Worm (Caenorhabditis elegans): ENCODE data around the gene F42F12.14.
A peak's percentile ranks its signal among the peaks of the same experiment; 100 is the strongest.

Gene F42F12.14

DNA sequence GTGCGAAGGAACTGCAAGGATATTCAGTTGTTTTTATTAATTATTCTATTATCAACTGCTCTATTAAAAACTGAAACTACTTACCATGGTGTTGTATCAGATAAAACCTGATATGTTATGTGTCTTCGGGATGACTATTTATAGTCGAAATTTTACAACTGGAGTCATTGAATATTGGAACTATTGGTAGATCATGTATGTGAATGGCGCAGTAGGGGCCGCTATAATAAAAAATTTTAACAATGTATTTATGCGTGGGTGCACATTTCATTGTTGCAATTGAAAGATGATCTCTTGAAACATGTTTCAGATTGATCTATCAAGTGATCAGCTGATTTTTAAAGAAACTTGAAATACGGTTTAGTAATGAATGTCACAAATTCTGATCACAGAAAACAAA is 10.5 kb downstream of the F42F12.14 start, which contains the start of gene nspc-14:
Gene nspc-14 (minus strand): TSS at position 101 of the 400 bp plus-strand sequence.
- TF ChIP-seq ama-1 (optimal IDR thresholded peaks at IDR 0.05) (no peak), nhr-10 (tag; optimal IDR thresholded peaks at IDR 0.05) (no peak), peb-1 (tag; optimal IDR thresholded peaks at IDR 0.05) (no peak), zag-1 (tag; optimal IDR thresholded peaks at IDR 0.05) (no peak), lin-39 (tag; optimal IDR thresholded peaks at IDR 0.05) (no peak), C34F6.9 (tag; optimal IDR thresholded peaks at IDR 0.05) (no peak), nhr-77 (tag; optimal IDR thresholded peaks at IDR 0.05) (no peak), nhr-11 (tag; optimal IDR thresholded peaks at IDR 0.05) (no peak), sem-4 (tag; optimal IDR thresholded peaks at IDR 0.05) (no peak), nhr-6 (tag; optimal IDR thresholded peaks at IDR 0.05) (no peak)

DNA sequence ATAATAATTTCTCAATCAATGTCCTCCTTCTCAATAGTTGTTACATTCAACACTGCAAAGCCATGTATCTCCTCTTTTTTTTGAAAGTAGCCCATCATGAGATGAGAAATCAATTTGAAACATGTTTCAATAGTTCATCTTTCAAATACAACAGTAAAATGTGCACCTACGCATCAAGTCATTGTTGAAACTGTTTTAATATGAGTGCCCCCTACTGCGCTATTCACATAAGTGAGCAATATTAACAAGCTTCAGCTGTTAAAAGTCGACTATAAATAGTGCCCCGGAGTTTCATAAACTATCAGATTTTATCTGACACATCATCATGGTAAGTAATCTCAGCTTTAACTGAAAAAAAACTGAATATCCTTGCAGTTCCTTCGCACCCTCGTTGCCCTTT is 12.0 kb downstream of the F42F12.14 start, which contains the start of the genes nspc-15 and F19H6.6:
Gene nspc-15 (plus strand): TSS at position 301 of the 400 bp plus-strand sequence.
Gene F19H6.6 (plus strand): TSS at position 384 of the 400 bp plus-strand sequence.
- TF ChIP-seq ztf-11 (tag; optimal IDR thresholded peaks at IDR 0.05): no peak
- no peak for TF ChIP-seq sma-3 (GFP tag; optimal IDR thresholded peaks at IDR 0.05)
- no peak for TF ChIP-seq mab-5 (tag; optimal IDR thresholded peaks at IDR 0.05)
- TF ChIP-seq dmd-4 (tag; optimal IDR thresholded peaks at IDR 0.05): no peak
- TF ChIP-seq nhr-237 (tag; optimal IDR thresholded peaks at IDR 0.05): no peak
- no peak for TF ChIP-seq unc-39 (tag; optimal IDR thresholded peaks at IDR 0.05)
- no peak for TF ChIP-seq unc-62 (GFP tag; optimal IDR thresholded peaks at IDR 0.05)
- TF ChIP-seq nhr-25 (tag; optimal IDR thresholded peaks at IDR 0.05): no peak
- TF ChIP-seq sma-9 (GFP tag; optimal IDR thresholded peaks at IDR 0.05): no peak
- TF ChIP-seq sma-9 (tag; optimal IDR thresholded peaks at IDR 0.05): no peak
- TF ChIP-seq lin-39 (tag; optimal IDR thresholded peaks at IDR 0.05): no peak

DNA sequence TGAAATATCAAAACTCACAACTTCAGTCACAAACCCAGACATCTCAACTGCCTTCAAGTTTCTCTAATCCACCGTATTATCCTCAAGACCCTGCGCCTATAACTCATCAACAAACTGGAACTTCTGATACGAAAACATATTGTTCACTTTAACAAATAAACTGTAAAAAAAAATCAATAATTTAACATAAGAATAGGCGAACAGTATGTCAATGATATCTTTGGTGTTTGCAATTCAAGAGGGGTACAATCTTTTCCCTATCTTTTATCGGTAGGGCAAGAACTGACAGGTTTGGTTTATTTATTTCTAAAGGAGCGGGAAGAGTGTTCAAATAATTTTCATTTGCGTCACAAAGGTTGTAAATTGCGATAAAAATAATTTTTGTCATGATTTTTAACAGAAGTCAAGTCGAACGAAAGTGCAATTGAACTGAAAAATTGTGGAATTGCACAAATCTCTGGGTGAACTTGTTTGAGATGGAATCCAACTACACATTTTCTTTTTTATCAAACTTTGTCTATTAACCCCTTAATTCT is 14.6 kb downstream of the F42F12.14 start:
- TF ChIP-seq aly-2 (tag; optimal IDR thresholded peaks at IDR 0.05) (peak; percentile 90), nhr-237 (tag; optimal IDR thresholded peaks at IDR 0.05) (peak; percentile 96), nhr-23 (tag; optimal IDR thresholded peaks at IDR 0.05) (no peak), R02D3.7 (tag; optimal IDR thresholded peaks at IDR 0.05) (peak; percentile 75), skn-1 (tag; optimal IDR thresholded peaks at IDR 0.05) (peak; percentile 99), nhr-12 (tag; optimal IDR thresholded peaks at IDR 0.05) (peak; percentile 40), ceh-82 (tag; optimal IDR thresholded peaks at IDR 0.05) (peak; percentile 89), sma-9 (GFP tag; optimal IDR thresholded peaks at IDR 0.05) (peak; percentile 98), sma-9 (tag; optimal IDR thresholded peaks at IDR 0.05) (no peak), blmp-1 (tag; optimal IDR thresholded peaks at IDR 0.05; ENCODE audit: insufficient read depth) (peak; percentile 91), nhr-21 (tag; optimal IDR thresholded peaks at IDR 0.05) (peak; percentile 99), mbf-1 (tag; optimal IDR thresholded peaks at IDR 0.05) (peak; percentile 76), egl-27 (tag; optimal IDR thresholded peaks at IDR 0.05) (peak; percentile 98), fos-1 (tag; optimal IDR thresholded peaks at IDR 0.05) (peak; percentile 99), elt-1 (tag; optimal IDR thresholded peaks at IDR 0.05) (no peak), ceh-16 (tag; optimal IDR thresholded peaks at IDR 0.05) (peak; percentile 54), ztf-1 (GFP tag; conservative IDR thresholded peaks at IDR 0.05) (peak; percentile 86; the same call in 1 of the 2 replicates), ama-1 (optimal IDR thresholded peaks at IDR 0.05) (no peak), zag-1 (tag; optimal IDR thresholded peaks at IDR 0.05) (peak; percentile 92), ZK546.5 (tag; optimal IDR thresholded peaks at IDR 0.05) (peak; percentile 63), lin-39 (tag; optimal IDR thresholded peaks at IDR 0.05) (peak; percentile 84), dmd-4 (tag; optimal IDR thresholded peaks at IDR 0.05) (peak; percentile 83), unc-62 (GFP tag; optimal IDR thresholded peaks at IDR 0.05) (peak; percentile 87), sem-4 (tag; optimal IDR thresholded peaks at IDR 0.05) (peak; percentile 98), ztf-4 (tag; optimal IDR thresholded peaks at IDR 0.05) (peak; percentile 97), nhr-25 (tag; optimal IDR thresholded peaks at IDR 0.05) (peak; percentile 98), nhr-6 (tag; optimal IDR thresholded peaks at IDR 0.05) (peak; percentile 99), unc-39 (tag; optimal IDR thresholded peaks at IDR 0.05) (no peak), snpc-4 (tag; optimal IDR thresholded peaks at IDR 0.05) (peak; percentile 87), ztf-11 (tag; optimal IDR thresholded peaks at IDR 0.05) (peak; percentile 73), lsy-2 (tag; optimal IDR thresholded peaks at IDR 0.05) (peak; percentile 94 to 97), alr-1 (tag; optimal IDR thresholded peaks at IDR 0.05) (no peak), elt-3 (tag; optimal IDR thresholded peaks at IDR 0.05) (no peak), nhr-77 (tag; optimal IDR thresholded peaks at IDR 0.05) (peak; percentile 99), Y55F3AM.14 (GFP tag; optimal IDR thresholded peaks at IDR 0.05) (peak; percentile 78), F13H6.1 (tag; optimal IDR thresholded peaks at IDR 0.05) (peak; percentile 97), gmeb-1 (tag; optimal IDR thresholded peaks at IDR 0.05) (peak; percentile 95), peb-1 (tag; optimal IDR thresholded peaks at IDR 0.05) (no peak), nhr-11 (tag; optimal IDR thresholded peaks at IDR 0.05) (peak; percentile 81), nhr-10 (tag; optimal IDR thresholded peaks at IDR 0.05) (peak; percentile 97), unc-55 (GFP tag; optimal IDR thresholded peaks at IDR 0.05) (peak; percentile 99), mdl-1 (tag; optimal IDR thresholded peaks at IDR 0.05) (peak; percentile 69 to 91), nhr-129 (tag; optimal IDR thresholded peaks at IDR 0.05) (peak; percentile 99), crh-2 (tag; optimal IDR thresholded peaks at IDR 0.05) (peak; percentile 99), sma-3 (GFP tag; optimal IDR thresholded peaks at IDR 0.05) (peak; percentile 98)
